Fruit fly (Drosophila melanogaster) whole organism, embryonic: ENCODE measurements around the gene Pp4-19C.

ENCODE experiments used
- Antp ChIP-seq: fragments of 200-800 bp; sonication (Bioruptor generic); optimal IDR thresholded peaks from 3 replicates; lab custom pipeline; 2016; ENCODE audit warnings: missing biosample characterization, missing genetic modification characterization
- Atf6 ChIP-seq: fragments of 200-800 bp; sonication (Bioruptor generic); IDR thresholded peaks from 2 replicates; pipeline ENCODE4 v1.3.6; 2022; ENCODE audit warnings: missing biosample characterization, missing genetic modification characterization
- CG11723 ChIP-seq: fragments of 200-800 bp; sonication (Bioruptor generic); optimal IDR thresholded peaks from 2 replicates; lab custom pipeline; 2017; ENCODE audit warnings: missing biosample characterization, mild to moderate bottlenecking, missing genetic modification characterization
- CG12071 ChIP-seq: fragments of 200-800 bp; sonication (Bioruptor generic); optimal IDR thresholded peaks from 3 replicates; lab custom pipeline; 2018; ENCODE audit warnings: missing biosample characterization, mild to moderate bottlenecking, missing genetic modification characterization
- CG12219 ChIP-seq: fragments of 200-800 bp; sonication (Bioruptor generic); optimal IDR thresholded peaks from 3 replicates; lab custom pipeline; 2018; ENCODE audit warnings: missing biosample characterization, mild to moderate bottlenecking, missing genetic modification characterization
- CG13424 ChIP-seq: fragments of 200-800 bp; sonication (Bioruptor generic); optimal IDR thresholded peaks from 2 replicates; lab custom pipeline; 2019; ENCODE audit warnings: missing biosample characterization, mild to moderate bottlenecking, missing genetic modification characterization, moderate library complexity
- CG1603 ChIP-seq: fragments of 200-800 bp; sonication (Bioruptor generic); optimal IDR thresholded peaks from 2 replicates; lab custom pipeline; 2019; ENCODE audit warnings: missing biosample characterization, mild to moderate bottlenecking, missing genetic modification characterization, moderate library complexity
- CG18619 ChIP-seq: fragments of 200-800 bp; sonication (Bioruptor generic); optimal IDR thresholded peaks from 3 replicates; lab custom pipeline; 2017; ENCODE audit warnings: missing biosample characterization, mild to moderate bottlenecking, missing genetic modification characterization
- CG2889 ChIP-seq: fragments of 200-800 bp; sonication (Bioruptor generic); IDR thresholded peaks from 3 replicates; pipeline ENCODE4 v1.3.6; 2022; ENCODE audit warnings: missing biosample characterization, missing genetic modification characterization
- CG30020 ChIP-seq: fragments of 200-800 bp; optimal IDR thresholded peaks from 2 replicates; lab custom pipeline; 2019; ENCODE audit warnings: missing biosample characterization, mild to moderate bottlenecking, missing genetic modification characterization, moderate library complexity
- CG3281 ChIP-seq: fragments of 200-800 bp; sonication (Bioruptor generic); optimal IDR thresholded peaks from 3 replicates; lab custom pipeline; 2017; ENCODE audit warnings: missing biosample characterization, mild to moderate bottlenecking, missing genetic modification characterization
- CG3726 ChIP-seq: fragments of 200-800 bp; sonication (Bioruptor generic); IDR thresholded peaks from 3 replicates; pipeline ENCODE4, ENCODE4 v1.3.6; 2022; ENCODE audit warnings: missing biosample characterization, missing genetic modification characterization
- CG4282 ChIP-seq: fragments of 200-800 bp; sonication (Bioruptor generic); optimal IDR thresholded peaks from 2 replicates; lab custom pipeline; 2016; ENCODE audit warnings: missing biosample characterization, missing genetic modification characterization
- CG4360 ChIP-seq: fragments of 200-800 bp; sonication (Bioruptor generic); IDR thresholded peaks from 2 replicates; pipeline ENCODE4 v1.3.6; 2022; ENCODE audit warnings: missing biosample characterization, missing genetic modification characterization
- CG6254 ChIP-seq: fragments of 200-800 bp; sonication (Bioruptor generic); optimal IDR thresholded peaks from 3 replicates; lab custom pipeline; 2017; ENCODE audit warnings: mild to moderate bottlenecking, missing biosample characterization, missing genetic modification reagents, missing genetic modification characterization
- CG6654 ChIP-seq: fragments of 200-800 bp; sonication (Bioruptor generic); optimal IDR thresholded peaks from 2 replicates; lab custom pipeline; 2017; ENCODE audit warnings: missing biosample characterization, mild to moderate bottlenecking, missing genetic modification characterization
- CG7556 ChIP-seq: fragments of 200-800 bp; sonication (Bioruptor generic); optimal IDR thresholded peaks from 2 replicates; lab custom pipeline; 2017; ENCODE audit warnings: missing biosample characterization, mild to moderate bottlenecking, missing genetic modification characterization
- CG8290 ChIP-seq, 3 experiments: fragments of 200-800 bp; sonication (Bioruptor generic); optimal IDR thresholded peaks; 2 replicates each; lab custom pipeline; 2016 to 2019; ENCODE audit warnings: missing biosample characterization in 3 of 3, missing genetic modification characterization in 3 of 3, mild to moderate bottlenecking in 2 of 3, moderate library complexity in 1 of 3
- CG9437 ChIP-seq: fragments of 200-800 bp; sonication (Bioruptor generic); optimal IDR thresholded peaks from 2 replicates; lab custom pipeline; 2018; ENCODE audit warnings: missing biosample characterization, mild to moderate bottlenecking, missing genetic modification characterization
- CG9932 ChIP-seq: fragments of 200-800 bp; sonication (Bioruptor generic); IDR thresholded peaks from 2 replicates; pipeline ENCODE4 v1.3.6; 2022; ENCODE audit warnings: missing biosample characterization, missing genetic modification characterization
- CTCF ChIP-seq: fragments of 200-800 bp; sonication (Bioruptor generic); optimal IDR thresholded peaks from 2 replicates; lab custom pipeline; 2017; ENCODE audit warnings: missing biosample characterization, mild to moderate bottlenecking, missing genetic modification characterization, moderate library complexity
- Chrac-16 ChIP-seq: fragments of 200-800 bp; sonication (Bioruptor generic); optimal IDR thresholded peaks from 3 replicates; lab custom pipeline; 2016; ENCODE audit warnings: missing biosample characterization, missing genetic modification characterization
- CkIIα-i1 ChIP-seq: fragments of 200-800 bp; sonication (Bioruptor generic); IDR thresholded peaks from 2 replicates; pipeline ENCODE4 v1.3.6; 2022; ENCODE audit warnings: missing biosample characterization, missing genetic modification characterization
- CoRest ChIP-seq: fragments of 200-800 bp; sonication (Bioruptor generic); optimal IDR thresholded peaks from 3 replicates; lab custom pipeline; 2018; ENCODE audit warnings: missing biosample characterization, mild to moderate bottlenecking, missing genetic modification characterization, moderate library complexity
- Dad ChIP-seq: fragments of 200-800 bp; sonication (Bioruptor generic); optimal IDR thresholded peaks from 3 replicates; lab custom pipeline; 2016; ENCODE audit warnings: missing biosample characterization, missing genetic modification characterization
- Deaf1 ChIP-seq: fragments of 200-800 bp; optimal IDR thresholded peaks from 3 replicates; lab custom pipeline; 2019; ENCODE audit warnings: missing biosample characterization, mild to moderate bottlenecking, missing genetic modification characterization, moderate library complexity
- Fer1 ChIP-seq: fragments of 200-800 bp; sonication (Bioruptor generic); optimal IDR thresholded peaks from 2 replicates; lab custom pipeline; 2017; ENCODE audit warnings: missing biosample characterization, mild to moderate bottlenecking, missing genetic modification characterization
- GATAe ChIP-seq: fragments of 200-800 bp; sonication (Bioruptor generic); conservative IDR thresholded peaks from 2 replicates; pipeline ENCODE4 v1.3.6; 2022; ENCODE audit warnings: missing biosample characterization, missing genetic modification characterization
- H2.0 ChIP-seq: fragments of 200-800 bp; sonication (Bioruptor generic); IDR thresholded peaks from 2 replicates; pipeline ENCODE4 v1.3.6; 2022; ENCODE audit warnings: missing biosample characterization, missing genetic modification characterization
- Nf-YA ChIP-seq: fragments of 200-800 bp; sonication (Bioruptor generic); IDR thresholded peaks from 2 replicates; pipeline ENCODE4 v1.3.6; 2022; ENCODE audit warnings: missing biosample characterization, missing genetic modification characterization
- Ravus ChIP-seq: fragments of 200-800 bp; sonication (Bioruptor generic); IDR thresholded peaks from 2 replicates; pipeline ENCODE4 v1.3.6; 2022; ENCODE audit warnings: missing biosample characterization, missing genetic modification characterization
- Sin3A ChIP-seq: fragments of >200 bp; optimal IDR thresholded peaks from 2 replicates; lab custom pipeline; 2018
- Sry-β ChIP-seq: fragments of 200-800 bp; sonication (Bioruptor generic); optimal IDR thresholded peaks from 2 replicates; lab custom pipeline; 2018; ENCODE audit warnings: missing biosample characterization, mild to moderate bottlenecking, missing genetic modification characterization, moderate library complexity
- Sry-δ ChIP-seq: fragments of 200-800 bp; sonication (Bioruptor generic); optimal IDR thresholded peaks from 2 replicates; lab custom pipeline; 2016; ENCODE audit warnings: missing biosample characterization, missing genetic modification characterization
- TFAM ChIP-seq: fragments of 200-800 bp; sonication (Bioruptor generic); optimal IDR thresholded peaks from 2 replicates; lab custom pipeline; 2017; ENCODE audit warnings: missing biosample characterization, missing genetic modification characterization, inconsistent platforms
- YL-1 ChIP-seq: fragments of 200-800 bp; sonication (Bioruptor generic); optimal IDR thresholded peaks from 3 replicates; lab custom pipeline; 2017; ENCODE audit warnings: missing biosample characterization, mild to moderate bottlenecking, missing genetic modification characterization
- cad ChIP-seq: fragments of >200 bp; optimal IDR thresholded peaks from 2 replicates; lab custom pipeline; 2017; ENCODE audit warnings: missing biosample characterization, missing genetic modification characterization
- cas ChIP-seq: fragments of 200-800 bp; sonication (Bioruptor generic); IDR thresholded peaks from 2 replicates; pipeline ENCODE4 v1.3.6; 2022; ENCODE audit warnings: missing biosample characterization, missing genetic modification characterization
- chm ChIP-seq: fragments of 200-800 bp; sonication (Bioruptor generic); IDR thresholded peaks from 2 replicates; pipeline ENCODE4 v1.3.6; 2022; ENCODE audit warnings: missing biosample characterization, missing genetic modification characterization
- dm ChIP-seq: fragments of 200-800 bp; sonication (Bioruptor generic); optimal IDR thresholded peaks from 3 replicates; lab custom pipeline; 2016; ENCODE audit warnings: missing biosample characterization, missing genetic modification characterization
- eyg ChIP-seq: fragments of 200-800 bp; sonication (Bioruptor generic); optimal IDR thresholded peaks from 3 replicates; lab custom pipeline; 2016; ENCODE audit warnings: missing biosample characterization, missing genetic modification characterization
- ken ChIP-seq: fragments of 200-800 bp; sonication (Bioruptor generic); IDR thresholded peaks from 3 replicates; pipeline ENCODE4 v1.3.6; 2022; ENCODE audit warnings: missing biosample characterization, missing genetic modification characterization
- lmd ChIP-seq: fragments of 200-800 bp; sonication (Bioruptor generic); IDR thresholded peaks from 2 replicates; pipeline ENCODE4 v1.3.6; 2022; ENCODE audit warnings: missing biosample characterization, missing genetic modification characterization
- pan ChIP-seq, 4 experiments: fragments of >200 bp in 3 of 4; fragments of 200-800 bp in 1 of 4; sonication (Bioruptor generic) in 1 of 4; optimal IDR thresholded peaks in 3 of 4; IDR thresholded peaks in 1 of 4; 2 replicates each; pipeline versions ENCODE4 v1.3.6 to Lab custom; 2017 to 2022; ENCODE audit warnings: missing biosample characterization in 2 of 4, missing genetic modification characterization in 2 of 4, mixed read lengths in 1 of 4
- peb ChIP-seq: fragments of 200-800 bp; sonication (Bioruptor generic); IDR thresholded peaks from 2 replicates; pipeline ENCODE4 v1.3.6; 2022; ENCODE audit warnings: missing biosample characterization, missing genetic modification characterization
- salm ChIP-seq: fragments of 200-800 bp; sonication (Bioruptor generic); optimal IDR thresholded peaks from 2 replicates; lab custom pipeline; 2018; ENCODE audit warnings: missing biosample characterization, mild to moderate bottlenecking, missing genetic modification characterization
- sc ChIP-seq, 3 experiments: fragments of >200 bp in 2 of 3; fragments of 200-800 bp in 1 of 3; sonication (Bioruptor generic) in 1 of 3; optimal IDR thresholded peaks; 2 replicates in 2 of 3; 3 replicates in 1 of 3; lab custom pipeline; 2017; ENCODE audit warnings: mild to moderate bottlenecking in 1 of 3, missing biosample characterization in 1 of 3, missing genetic modification characterization in 1 of 3, missing genetic modification reagents in 1 of 3
- trh ChIP-seq: fragments of 200-800 bp; sonication (Bioruptor generic); optimal IDR thresholded peaks from 2 replicates; lab custom pipeline; 2016; ENCODE audit warnings: missing biosample characterization, missing genetic modification characterization
- zen2 ChIP-seq: fragments of 200-800 bp; sonication (Bioruptor generic); IDR thresholded peaks from 3 replicates; pipeline ENCODE4 v1.3.6; 2022; ENCODE audit warnings: missing biosample characterization, missing genetic modification characterization; ENCODE audit not compliant: partially characterized antibody

The Pp4-19C gene

DNA sequence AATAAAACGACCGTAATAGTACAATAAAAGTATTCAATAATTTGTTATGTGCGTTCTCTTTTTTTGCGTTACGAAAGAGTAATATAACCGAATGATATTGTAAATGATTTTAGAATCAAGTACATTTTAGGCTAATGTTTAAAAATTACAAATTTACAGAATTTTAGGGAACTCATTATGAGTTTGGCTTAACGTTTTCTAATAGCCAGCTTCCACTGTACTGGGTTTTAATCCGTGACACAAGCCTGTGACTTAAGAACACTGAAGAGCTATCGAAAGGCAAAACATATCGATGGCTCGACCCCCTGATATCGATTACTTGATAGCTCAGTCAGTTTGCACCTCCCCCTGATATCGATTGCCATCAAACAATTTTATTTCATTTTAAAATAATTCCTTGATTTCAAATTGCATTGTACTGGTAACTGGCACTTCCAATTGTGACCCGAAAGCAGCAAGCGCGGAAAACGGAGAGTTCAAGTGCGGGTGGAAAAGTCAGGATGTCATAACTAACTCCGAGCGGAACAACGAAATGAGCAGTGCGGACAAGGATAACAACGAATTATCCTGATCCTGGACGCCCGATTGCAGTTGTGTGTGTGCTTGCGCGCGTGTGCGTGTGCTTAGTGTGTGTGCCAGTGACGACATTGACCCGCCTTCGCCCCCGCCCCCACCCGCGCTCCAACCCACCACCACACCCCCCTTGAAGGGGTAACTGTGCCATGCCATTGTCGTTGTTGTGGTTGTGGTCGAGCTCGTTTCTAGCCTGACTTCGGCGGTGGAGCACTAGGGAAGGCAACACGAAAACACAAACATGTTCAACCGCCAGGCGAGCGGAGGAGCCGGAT lies 29.5 kb downstream of the Pp4-19C start, which contains the start of gene HERC2 (continued):
- TF ChIP-seq Sry-β (GFP tag; lab: Kevin White, UChicago) (no peak), cad (GFP tag; lab: Kevin White, UChicago) (no peak), CG13424 (tag; lab: Kevin White, UChicago) (peak; percentile 31), chm (GFP tag; lab: Robert Waterston, UW) (no peak), CG3726 (GFP tag; lab: Robert Waterston, UW) (no peak), CG30020 (tag; lab: Kevin White, UChicago) (peak; percentile 46), CG6254 (GFP tag; lab: Kevin White, UChicago) (no peak), trh (GFP tag; lab: Kevin White, UChicago) (no peak), CG3281 (GFP tag; lab: Kevin White, UChicago) (no peak), CG11723 (no peak), sc (optimal IDR thresholded peaks at IDR 0.05; lab: Kevin White, UChicago) (no peak), sc (GFP tag; optimal IDR thresholded peaks at IDR 0.05; lab: Kevin White, UChicago) (no peak), salm (tag; lab: Kevin White, UChicago) (no peak), Nf-YA (no peak), H2.0 (GFP tag; lab: Robert Waterston, UW) (peak; percentile 39; the same call in 1 of the 2 replicates), CTCF (GFP tag; lab: Kevin White, UChicago) (no peak), YL-1 (GFP tag; lab: Kevin White, UChicago) (peak; percentile 15), zen2 (GFP tag; lab: Robert Waterston, UW) (peak; percentile 90), peb (no peak), Sin3A (lab: Kevin White, UChicago) (peak; percentile 5), CG18619 (GFP tag; lab: Kevin White, UChicago) (no peak), Antp (GFP tag; lab: Kevin White, UChicago) (peak; percentile 69), lmd (GFP tag; lab: Robert Waterston, UW) (peak; percentile 41; the same call in 1 of the 2 replicates), GATAe (GFP tag; lab: Robert Waterston, UW) (no peak), TFAM (GFP tag; lab: Kevin White, UChicago) (no peak), cas (GFP tag; lab: Robert Waterston, UW) (peak; percentile 39; the same call in 1 of the 2 replicates), CG9437 (GFP tag; lab: Kevin White, UChicago) (no peak), CkIIα-i1 (GFP tag; lab: Robert Waterston, UW) (no peak), pan (optimal IDR thresholded peaks at IDR 0.05; lab: Kevin White, UChicago) (no peak), pan (GFP tag; optimal IDR thresholded peaks at IDR 0.05 in 1 of 2, IDR thresholded peaks at IDR 0.05 in 1 of 2) (peak in 1 of 2 experiments; percentile 56), CG12071 (no peak), CG4282 (no peak), CG2889 (GFP tag; lab: Robert Waterston, UW) (0 out of 3 replicates have a peak, but pooled peaks have one; percentile 18), Fer1 (GFP tag; lab: Kevin White, UChicago) (no peak), Sry-δ (GFP tag; lab: Kevin White, UChicago) (peak; percentile 80), CoRest (peak; percentile 39), CG7556 (GFP tag; lab: Kevin White, UChicago) (no peak), CG1603 (tag; lab: Kevin White, UChicago) (no peak), CG4360 (GFP tag; lab: Robert Waterston, UW) (no peak), CG8290 (GFP tag; optimal IDR thresholded peaks at IDR 0.05; lab: Kevin White, UChicago) (no peak), CG8290 (tag; optimal IDR thresholded peaks at IDR 0.05; lab: Kevin White, UChicago) (no peak), Atf6 (GFP tag; lab: Robert Waterston, UW) (no peak), ken (GFP tag; lab: Robert Waterston, UW) (no peak), Chrac-16 (GFP tag; lab: Kevin White, UChicago) (peak; percentile 51), CG12219 (GFP tag; lab: Kevin White, UChicago) (no peak), CG9932 (GFP tag; lab: Robert Waterston, UW) (peak; percentile 79), Deaf1 (no peak), CG6654 (GFP tag; lab: Kevin White, UChicago) (no peak), Dad (GFP tag; lab: Kevin White, UChicago) (peak; percentile 34), Ravus (GFP tag; lab: Robert Waterston, UW) (no peak), dm (no peak), eyg (GFP tag; lab: Kevin White, UChicago) (no peak)
